Worm (Caenorhabditis elegans) whole organism, L1 larva: ENCODE data around the gene sulp-3.

Source experiments
- C16A3.4 ChIP-seq: fragments of 150-350 bp; optimal IDR thresholded peaks from 2 replicates; lab custom pipeline; 2014; ENCODE audit warnings: missing biosample characterization, missing genetic modification characterization
- Y116A8C.19 ChIP-seq: sonication (generic microtip); optimal IDR thresholded peaks from 2 replicates; lab custom pipeline; 2016; ENCODE audit warnings: missing compliant biosample characterization, missing genetic modification characterization, borderline replicate concordance
- aha-1 ChIP-seq: fragments of 150-350 bp; optimal IDR thresholded peaks from 2 replicates; lab custom pipeline; 2014; ENCODE audit warnings: missing biosample characterization, missing genetic modification characterization
- alr-1 ChIP-seq: fragments of 200-800 bp; sonication (Bioruptor generic); optimal IDR thresholded peaks from 2 replicates; lab custom pipeline; 2018; ENCODE audit warnings: borderline replicate concordance, mild to moderate bottlenecking, missing genetic modification characterization, missing compliant biosample characterization
- aly-2 ChIP-seq: fragments of 150-350 bp; optimal IDR thresholded peaks from 2 replicates; lab custom pipeline; 2014; ENCODE audit warnings: missing biosample characterization, missing genetic modification characterization
- blmp-1 ChIP-seq: fragments of 150-350 bp; optimal IDR thresholded peaks from 2 replicates; lab custom pipeline; 2014; ENCODE audit warnings: missing biosample characterization, missing genetic modification characterization
- ceh-63 ChIP-seq: fragments of 200-800 bp; sonication (Bioruptor generic); optimal IDR thresholded peaks from 2 replicates; lab custom pipeline; 2018; ENCODE audit warnings: mild to moderate bottlenecking, missing genetic modification characterization, missing compliant biosample characterization
- ceh-8 ChIP-seq: fragments of 200-800 bp; sonication (Bioruptor generic); optimal IDR thresholded peaks from 2 replicates; lab custom pipeline; 2018; ENCODE audit warnings: mild to moderate bottlenecking, missing genetic modification characterization, moderate library complexity, missing compliant biosample characterization
- ceh-82 ChIP-seq, 3 experiments: fragments of 150-350 bp in 1 of 3; sonication (generic microtip) in 2 of 3; optimal IDR thresholded peaks; 2 replicates each; lab custom pipeline; 2014 to 2017; ENCODE audit warnings: missing biosample characterization in 3 of 3, missing genetic modification characterization in 3 of 3
- ceh-90 ChIP-seq: sonication (generic microtip); optimal IDR thresholded peaks from 2 replicates; lab custom pipeline; 2016; ENCODE audit warnings: missing genetic modification characterization, missing compliant biosample characterization
- ces-1 ChIP-seq: fragments of 150-350 bp; optimal IDR thresholded peaks from 2 replicates; lab custom pipeline; 2014; ENCODE audit warnings: missing biosample characterization, missing genetic modification reagents, missing genetic modification characterization
- dpl-1 ChIP-seq, 3 experiments: fragments of 150-350 bp in 2 of 3; sonication (generic microtip) in 1 of 3; optimal IDR thresholded peaks; 2 replicates each; lab custom pipeline; 2014 to 2017; ENCODE audit warnings: missing biosample characterization in 3 of 3, missing genetic modification characterization in 3 of 3, missing genetic modification reagents in 3 of 3
- efl-1 ChIP-seq, 4 experiments: fragments of 150-350 bp; optimal IDR thresholded peaks in 3 of 4; peaks in 1 of 4; 1 replicate in 1 of 4; 2 replicates in 3 of 4; lab custom pipeline; 2014; ENCODE audit warnings: missing biosample characterization in 2 of 4, missing genetic modification characterization in 2 of 4, missing genetic modification reagents in 2 of 4
- egl-13 ChIP-seq: sonication (generic microtip); optimal IDR thresholded peaks from 2 replicates; lab custom pipeline; 2016; ENCODE audit warnings: missing genotype, missing genetic modification reagents, missing genetic modification characterization, missing compliant biosample characterization
- elt-2 ChIP-seq: sonication (generic microtip); optimal IDR thresholded peaks from 2 replicates; lab custom pipeline; 2016; ENCODE audit warnings: missing genetic modification characterization, mild to moderate bottlenecking, inconsistent platforms, missing compliant biosample characterization, missing genetic modification reagents
- ets-5 ChIP-seq: fragments of 200-800 bp; sonication (Bioruptor generic); IDR thresholded peaks from 2 replicates; pipeline ENCODE4 v1.3.6; 2022; ENCODE audit warnings: missing genetic modification characterization, missing compliant biosample characterization
- fkh-10 ChIP-seq: sonication (generic microtip); optimal IDR thresholded peaks from 2 replicates; lab custom pipeline; 2017; ENCODE audit warnings: missing biosample characterization, missing genetic modification reagents, missing genetic modification characterization
- fos-1 ChIP-seq: fragments of 150-350 bp; optimal IDR thresholded peaks from 2 replicates; lab custom pipeline; 2014; ENCODE audit warnings: missing biosample characterization, missing genetic modification characterization
- hlh-17 ChIP-seq: fragments of 200-800 bp; sonication (Bioruptor generic); optimal IDR thresholded peaks from 2 replicates; lab custom pipeline; 2018; ENCODE audit warnings: missing genetic modification characterization, mild to moderate bottlenecking, missing compliant biosample characterization, moderate library complexity, borderline replicate concordance
- hlh-4 ChIP-seq: sonication (generic microtip); optimal IDR thresholded peaks from 2 replicates; lab custom pipeline; 2016; ENCODE audit warnings: mild to moderate bottlenecking, missing genetic modification characterization, missing compliant biosample characterization
- hpl-2 ChIP-seq: fragments of 150-350 bp; optimal IDR thresholded peaks from 2 replicates; lab custom pipeline; 2014; ENCODE audit warnings: missing biosample characterization, missing genetic modification reagents, missing genetic modification characterization
- irx-1 ChIP-seq: sonication (generic microtip); optimal IDR thresholded peaks from 2 replicates; lab custom pipeline; 2016; ENCODE audit warnings: missing genetic modification characterization, missing compliant biosample characterization
- isw-1 ChIP-seq: fragments of 200-800 bp; sonication (Bioruptor generic); IDR thresholded peaks from 2 replicates; pipeline ENCODE4 v1.3.6; 2022; ENCODE audit warnings: missing genetic modification characterization, missing compliant biosample characterization
- lin-14 ChIP-seq: fragments of 200-800 bp; sonication (Bioruptor generic); optimal IDR thresholded peaks from 2 replicates; lab custom pipeline; 2018; ENCODE audit warnings: mild to moderate bottlenecking, missing genetic modification characterization, moderate library complexity, missing compliant biosample characterization
- lin-15B ChIP-seq: fragments of 150-350 bp; sonication (generic microtip); optimal IDR thresholded peaks from 3 replicates; lab custom pipeline; 2014; ENCODE audit warnings: missing biosample characterization, missing genetic modification characterization
- lir-3 ChIP-seq: sonication (generic microtip); optimal IDR thresholded peaks from 2 replicates; lab custom pipeline; 2016; ENCODE audit warnings: mild to moderate bottlenecking, missing genetic modification characterization, moderate library complexity, missing compliant biosample characterization; ENCODE audit not compliant: poor library complexity
- mab-9 ChIP-seq: fragments of 200-800 bp; sonication (Bioruptor generic); IDR thresholded peaks from 2 replicates; pipeline ENCODE4 v1.3.6; 2022; ENCODE audit warnings: missing genetic modification reagents, missing genetic modification characterization, missing compliant biosample characterization
- mdl-1 ChIP-seq, 2 experiments: fragments of 150-350 bp; optimal IDR thresholded peaks; 2 replicates each; lab custom pipeline; 2014 to 2017; ENCODE audit warnings: missing biosample characterization in 2 of 2, missing genetic modification characterization in 2 of 2, inconsistent platforms in 1 of 2
- mef-2 ChIP-seq: fragments of 150-350 bp; optimal IDR thresholded peaks from 2 replicates; lab custom pipeline; 2014; ENCODE audit warnings: missing biosample characterization, missing genetic modification characterization
- mep-1 ChIP-seq: fragments of 150-350 bp; optimal IDR thresholded peaks from 2 replicates; lab custom pipeline; 2014; ENCODE audit warnings: missing biosample characterization, missing genetic modification characterization
- nhr-11 ChIP-seq: fragments of 150-350 bp; optimal IDR thresholded peaks from 2 replicates; lab custom pipeline; 2014; ENCODE audit warnings: missing biosample characterization, missing genetic modification characterization
- nhr-19 ChIP-seq: fragments of 200-800 bp; sonication (Bioruptor generic); conservative IDR thresholded peaks from 2 replicates; pipeline ENCODE4 v1.3.6; 2022; ENCODE audit warnings: missing genetic modification characterization, missing compliant biosample characterization
- nhr-20 ChIP-seq: sonication (generic microtip); optimal IDR thresholded peaks from 2 replicates; lab custom pipeline; 2016; ENCODE audit warnings: mild to moderate bottlenecking, missing genetic modification characterization, missing compliant biosample characterization
- nhr-237 ChIP-seq: fragments of 150-350 bp; optimal IDR thresholded peaks from 2 replicates; lab custom pipeline; 2014; ENCODE audit warnings: missing biosample characterization, missing genetic modification characterization
- nhr-28 ChIP-seq: fragments of 150-350 bp; optimal IDR thresholded peaks from 2 replicates; lab custom pipeline; 2014; ENCODE audit warnings: missing biosample characterization, missing genetic modification characterization
- nhr-47 ChIP-seq: sonication (generic microtip); optimal IDR thresholded peaks from 2 replicates; lab custom pipeline; 2016; ENCODE audit warnings: mild to moderate bottlenecking, missing genetic modification characterization, moderate library complexity, missing compliant biosample characterization
- nhr-77 ChIP-seq: fragments of 150-350 bp; optimal IDR thresholded peaks from 2 replicates; lab custom pipeline; 2014; ENCODE audit warnings: missing biosample characterization, missing genetic modification characterization
- nhr-84 ChIP-seq: sonication (generic microtip); optimal IDR thresholded peaks from 2 replicates; lab custom pipeline; 2017; ENCODE audit warnings: missing biosample characterization, missing genetic modification characterization
- rnt-1 ChIP-seq: sonication (generic microtip); optimal IDR thresholded peaks from 2 replicates; lab custom pipeline; 2016; ENCODE audit warnings: mild to moderate bottlenecking, missing genetic modification characterization, moderate library complexity, missing compliant biosample characterization
- snpc-4 ChIP-seq: fragments of 150-350 bp; optimal IDR thresholded peaks from 2 replicates; lab custom pipeline; 2014; ENCODE audit warnings: missing biosample characterization, missing genetic modification characterization
- sptf-1 ChIP-seq: fragments of 150-350 bp; optimal IDR thresholded peaks from 2 replicates; lab custom pipeline; 2014; ENCODE audit warnings: missing biosample characterization, missing genetic modification characterization
- swsn-7 ChIP-seq: sonication (generic microtip); optimal IDR thresholded peaks from 2 replicates; lab custom pipeline; 2016; ENCODE audit warnings: missing genetic modification characterization, missing compliant biosample characterization
- tbx-2 ChIP-seq: sonication (generic microtip); optimal IDR thresholded peaks from 2 replicates; lab custom pipeline; 2016; ENCODE audit warnings: missing genetic modification characterization, missing compliant biosample characterization
- tlp-1 ChIP-seq: fragments of 150-350 bp; optimal IDR thresholded peaks from 2 replicates; lab custom pipeline; 2014; ENCODE audit warnings: missing biosample characterization, missing genetic modification characterization
- unc-130 ChIP-seq: fragments of 150-350 bp; optimal IDR thresholded peaks from 2 replicates; lab custom pipeline; 2017; ENCODE audit warnings: missing biosample characterization, missing genetic modification characterization, inconsistent platforms
- unc-30 ChIP-seq: sonication (generic microtip); optimal IDR thresholded peaks from 2 replicates; lab custom pipeline; 2017; ENCODE audit warnings: missing biosample characterization, missing genetic modification characterization
- unc-86 ChIP-seq: sonication (generic microtip); optimal IDR thresholded peaks from 2 replicates; lab custom pipeline; 2016; ENCODE audit warnings: missing genetic modification characterization, missing compliant biosample characterization
- zag-1 ChIP-seq: fragments of 150-350 bp; optimal IDR thresholded peaks from 2 replicates; lab custom pipeline; 2014; ENCODE audit warnings: missing biosample characterization, missing genetic modification characterization
- zip-4 ChIP-seq: fragments of 200-800 bp; sonication (Bioruptor generic); optimal IDR thresholded peaks from 2 replicates; lab custom pipeline; 2018; ENCODE audit warnings: mild to moderate bottlenecking, missing genetic modification characterization, moderate library complexity, missing compliant biosample characterization
- ztf-11 ChIP-seq, 2 experiments: sonication (generic microtip); optimal IDR thresholded peaks; 2 replicates each; lab custom pipeline; 2016 to 2017; ENCODE audit warnings: missing genetic modification characterization in 2 of 2, missing biosample characterization in 1 of 2, missing compliant biosample characterization in 1 of 2
- ztf-4 ChIP-seq: fragments of 150-350 bp; optimal IDR thresholded peaks from 2 replicates; lab custom pipeline; 2014; ENCODE audit warnings: missing biosample characterization, missing genetic modification characterization

sulp-3 gene

ce11 chrX:8423199-8423598 lies 15.0 kb upstream of the sulp-3 start:
- peak; percentile 8 for TF ChIP-seq elt-2 (tag; lab: Kevin White, UChicago)
- TF ChIP-seq Y116A8C.19 (tag; lab: Kevin White, UChicago), result no peak

ce11 chrX:8422020-8422419 lies 13.9 kb upstream of the sulp-3 start, which contains the start of gene tag-123:
Gene tag-123, minus strand, starts transcription at chrX:8422055.
- no peak for TF ChIP-seq nhr-84 (tag; lab: Kevin White, UChicago)
- TF ChIP-seq efl-1 (optimal IDR thresholded peaks at IDR 0.05; lab: Kevin White, UChicago), result peak; percentile 47 to 61
- TF ChIP-seq efl-1 (GFP tag; optimal IDR thresholded peaks at IDR 0.05 in 1 of 2; lab: Kevin White, UChicago), result peak; percentile 30 to 91
- no peak for TF ChIP-seq nhr-237
- TF ChIP-seq mdl-1 (tag; optimal IDR thresholded peaks at IDR 0.05; lab: Kevin White, UChicago), result peak in 1 of 2 experiments; percentile 44
- TF ChIP-seq aly-2 (tag; lab: Kevin White, UChicago), result no peak
- no peak for TF ChIP-seq alr-1 (tag; lab: Kevin White, UChicago)
- TF ChIP-seq ceh-90, result no peak
- peak; percentile 63 for TF ChIP-seq mep-1
- TF ChIP-seq unc-130 (tag; lab: Kevin White, UChicago), result no peak
- peak; percentile 54 for TF ChIP-seq swsn-7 (tag; lab: Kevin White, UChicago)
- TF ChIP-seq lin-14 (GFP tag; lab: Kevin White, UChicago), result peak; percentile 75
- peak; percentile 68 for TF ChIP-seq blmp-1 (tag; lab: Kevin White, UChicago)
- TF ChIP-seq elt-2 (tag; lab: Kevin White, UChicago), result no peak
- TF ChIP-seq C16A3.4 (tag; lab: Kevin White, UChicago), result peak; percentile 52
- no peak for TF ChIP-seq snpc-4 (tag; lab: Kevin White, UChicago)
- TF ChIP-seq ceh-63, result no peak
- no peak for TF ChIP-seq ztf-4 (tag; lab: Kevin White, UChicago)
- TF ChIP-seq lir-3 (tag; lab: Kevin White, UChicago), result no peak
- no peak for TF ChIP-seq nhr-28
- no peak for TF ChIP-seq tlp-1 (tag; lab: Kevin White, UChicago)
- no peak for TF ChIP-seq nhr-11 (tag; lab: Kevin White, UChicago)
- no peak for TF ChIP-seq sptf-1 (tag; lab: Kevin White, UChicago)
- no peak for TF ChIP-seq ets-5
- peak; percentile 47 for TF ChIP-seq nhr-19 (GFP tag; lab: Robert Waterston, UW)
- TF ChIP-seq ceh-8 (GFP tag; lab: Kevin White, UChicago), result no peak
- TF ChIP-seq tbx-2 (tag; lab: Kevin White, UChicago), result peak; percentile 50
- TF ChIP-seq isw-1 (GFP tag; lab: Robert Waterston, UW), result peak; percentile 29
- no peak for TF ChIP-seq fos-1 (tag; lab: Kevin White, UChicago)
- peak in 2 of 3 experiments; percentile 26 to 70 for TF ChIP-seq ceh-82 (tag; optimal IDR thresholded peaks at IDR 0.05; lab: Kevin White, UChicago)
- no peak for TF ChIP-seq mab-9 (GFP tag; lab: Robert Waterston, UW)
- no peak for TF ChIP-seq nhr-77 (tag; lab: Kevin White, UChicago)
- peak; percentile 33 for TF ChIP-seq unc-86 (tag; lab: Kevin White, UChicago)
- no peak for TF ChIP-seq lin-15B (tag; lab: Kevin White, UChicago)
- no peak for TF ChIP-seq zip-4 (GFP tag; lab: Kevin White, UChicago)
- TF ChIP-seq unc-30 (tag; lab: Kevin White, UChicago), result no peak
- no peak for TF ChIP-seq hlh-4 (tag; lab: Kevin White, UChicago)
- no peak for TF ChIP-seq hlh-17
- no peak for TF ChIP-seq ztf-11 (tag; optimal IDR thresholded peaks at IDR 0.05; lab: Kevin White, UChicago)
- no peak for TF ChIP-seq irx-1
- no peak for TF ChIP-seq egl-13 (tag; lab: Kevin White, UChicago)
- TF ChIP-seq ces-1 (GFP tag; lab: Kevin White, UChicago), result no peak
- TF ChIP-seq Y116A8C.19 (tag; lab: Kevin White, UChicago), result no peak
- TF ChIP-seq nhr-47 (tag; lab: Kevin White, UChicago), result peak; percentile 58
- TF ChIP-seq fkh-10 (GFP tag; lab: Kevin White, UChicago), result no peak
- TF ChIP-seq rnt-1, result peak; percentile 48
- TF ChIP-seq hpl-2, result no peak
- no peak for TF ChIP-seq mef-2
- no peak for TF ChIP-seq aha-1 (tag; lab: Kevin White, UChicago)
- peak; percentile 36 to 45 (median 39) for TF ChIP-seq dpl-1 (GFP tag; optimal IDR thresholded peaks at IDR 0.05; lab: Kevin White, UChicago)
- TF ChIP-seq zag-1 (tag; lab: Kevin White, UChicago), result no peak
- peak; percentile 63 for TF ChIP-seq nhr-20 (tag; lab: Kevin White, UChicago)
